Fruit fly (Drosophila melanogaster): Measurements from ENCODE around the gene CG11262.
A peak's percentile ranks its signal among the peaks of the same experiment; 100 is the strongest.

The CG11262 gene

DNA sequence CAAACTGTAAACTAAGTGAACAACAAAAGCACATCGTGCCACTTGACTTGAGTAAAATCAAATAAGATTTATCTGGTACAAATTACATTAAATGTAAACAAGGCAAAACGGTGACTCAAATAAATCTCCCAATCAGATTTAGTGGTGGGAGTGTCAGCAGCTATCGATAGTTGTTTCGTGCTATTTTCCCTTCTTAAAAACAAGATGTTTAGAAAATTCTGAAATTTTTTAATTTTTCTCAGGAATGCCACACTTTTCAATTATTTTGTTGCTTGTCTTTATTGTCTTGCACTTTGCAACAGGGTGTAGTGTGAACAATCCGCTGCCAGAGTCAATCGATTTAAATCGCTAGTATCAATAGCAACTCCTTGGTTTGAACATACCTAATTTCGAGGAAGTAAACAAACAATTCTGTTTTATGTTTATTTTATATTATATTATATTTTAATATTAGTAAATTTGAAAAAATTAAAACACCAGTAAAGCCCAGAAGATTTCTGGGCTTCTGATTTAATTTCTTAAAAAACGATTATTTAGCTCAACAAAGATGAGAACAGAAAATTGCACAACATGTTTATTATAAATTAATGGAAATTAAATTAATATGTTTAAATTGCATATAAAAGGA, 20.4 kb downstream of the CG11262 start, which contains the start of gene MICAL-like:
Gene MICAL-like, minus strand, starts transcription at position 138 of the 628 bp plus-strand sequence.
- no peak for TF ChIP-seq dsf (GFP tag; optimal IDR thresholded peaks at IDR 0.05; ENCODE audit: borderline replicate concordance)
- no peak for TF ChIP-seq Dfd (GFP tag; optimal IDR thresholded peaks at IDR 0.05)
- no peak for TF ChIP-seq Hr78 (GFP tag; optimal IDR thresholded peaks at IDR 0.05)
- peak; percentile 56 for TF ChIP-seq rgr (GFP tag; optimal IDR thresholded peaks at IDR 0.05)
- TF ChIP-seq lola (GFP tag; optimal IDR thresholded peaks at IDR 0.05) = no peak
- TF ChIP-seq HLH106 (tag; optimal IDR thresholded peaks at IDR 0.05) = peak; percentile 27
- no peak for TF ChIP-seq br (GFP tag; optimal IDR thresholded peaks at IDR 0.05)
- TF ChIP-seq Jra (GFP tag; optimal IDR thresholded peaks at IDR 0.05) = peak; percentile 75
- peak; percentile 74 for TF ChIP-seq tai (GFP tag; optimal IDR thresholded peaks at IDR 0.05)
- peak; percentile 33 for TF ChIP-seq psq (GFP tag; optimal IDR thresholded peaks at IDR 0.05)
- no peak for TF ChIP-seq Myc (optimal IDR thresholded peaks at IDR 0.05)
- no peak for TF ChIP-seq jim (GFP tag; optimal IDR thresholded peaks at IDR 0.05)
- TF ChIP-seq foxo (GFP tag; optimal IDR thresholded peaks at IDR 0.05) = no peak
- no peak for TF ChIP-seq fru (GFP tag; optimal IDR thresholded peaks at IDR 0.05)
- peak; percentile 35 for TF ChIP-seq Hr83 (GFP tag; optimal IDR thresholded peaks at IDR 0.05; ENCODE audit: poor library complexity, severe bottlenecking)
- TF ChIP-seq brk (GFP tag; optimal IDR thresholded peaks at IDR 0.05) = peak; percentile 59
- peak; percentile 61 for TF ChIP-seq Hnf4 (GFP tag; optimal IDR thresholded peaks at IDR 0.05)
- TF ChIP-seq ey (GFP tag; optimal IDR thresholded peaks at IDR 0.05) = peak; percentile 8
- TF ChIP-seq Rel (GFP tag; optimal IDR thresholded peaks at IDR 0.05) = no peak
- TF ChIP-seq Rel (tag; optimal IDR thresholded peaks at IDR 0.05) = no peak
- TF ChIP-seq woc (GFP tag; optimal IDR thresholded peaks at IDR 0.05) = peak; percentile 19
- TF ChIP-seq GATAd (GFP tag; optimal IDR thresholded peaks at IDR 0.05) = peak; percentile 8

- TF ChIP-seq CrebA (GFP tag; optimal IDR thresholded peaks at IDR 0.05; ENCODE audit: borderline replicate concordance) (no peak), rgr (GFP tag; optimal IDR thresholded peaks at IDR 0.05) (peak; percentile 70), jim (GFP tag; optimal IDR thresholded peaks at IDR 0.05) (no peak), N (GFP tag; optimal IDR thresholded peaks at IDR 0.05) (no peak), psq (GFP tag; optimal IDR thresholded peaks at IDR 0.05) (peak; percentile 46), tai (GFP tag; optimal IDR thresholded peaks at IDR 0.05) (peak; percentile 65), br (GFP tag; optimal IDR thresholded peaks at IDR 0.05) (peak; percentile 68), OdsH (GFP tag; optimal IDR thresholded peaks at IDR 0.05) (peak; percentile 49), foxo (GFP tag; optimal IDR thresholded peaks at IDR 0.05) (peak in 1 of 2 experiments; percentile 80), Myc (optimal IDR thresholded peaks at IDR 0.05) (peak; percentile 5), Dif (GFP tag; optimal IDR thresholded peaks at IDR 0.05; ENCODE audit: partially characterized antibody) (no peak), sage (GFP tag; optimal IDR thresholded peaks at IDR 0.05) (peak; percentile 60), Mio (GFP tag; optimal IDR thresholded peaks at IDR 0.05) (no peak), Jra (GFP tag; optimal IDR thresholded peaks at IDR 0.05) (no peak), fru (GFP tag; optimal IDR thresholded peaks at IDR 0.05) (peak; percentile 70), Hr83 (GFP tag; optimal IDR thresholded peaks at IDR 0.05; ENCODE audit: poor library complexity, severe bottlenecking) (peak; percentile 86), Sp1 (GFP tag; optimal IDR thresholded peaks at IDR 0.05) (peak; percentile 81), Abd-B (GFP tag; optimal IDR thresholded peaks at IDR 0.05) (no peak), dmrt93B (GFP tag; optimal IDR thresholded peaks at IDR 0.05) (no peak), HLH106 (tag; optimal IDR thresholded peaks at IDR 0.05) (peak; percentile 84), CG9705 (GFP tag; optimal IDR thresholded peaks at IDR 0.05) (peak; percentile 82), CG32264 (GFP tag; optimal IDR thresholded peaks at IDR 0.05) (peak; percentile 36), usp (GFP tag; optimal IDR thresholded peaks at IDR 0.05) (no peak), Hnf4 (GFP tag; optimal IDR thresholded peaks at IDR 0.05) (peak; percentile 79), Hr78 (GFP tag; optimal IDR thresholded peaks at IDR 0.05) (no peak), sv (GFP tag; optimal IDR thresholded peaks at IDR 0.05) (peak; percentile 38), dsf (GFP tag; optimal IDR thresholded peaks at IDR 0.05; ENCODE audit: borderline replicate concordance) (no peak), woc (GFP tag; optimal IDR thresholded peaks at IDR 0.05) (peak; percentile 59), Vsx2 (GFP tag; optimal IDR thresholded peaks at IDR 0.05; ENCODE audit: partially characterized antibody) (no peak), brk (GFP tag; optimal IDR thresholded peaks at IDR 0.05) (peak; percentile 21), lola (GFP tag; optimal IDR thresholded peaks at IDR 0.05) (no peak), GATAd (GFP tag; optimal IDR thresholded peaks at IDR 0.05) (no peak), h (GFP tag; optimal IDR thresholded peaks at IDR 0.05) (peak; percentile 77), ey (GFP tag; optimal IDR thresholded peaks at IDR 0.05) (peak; percentile 67), Rel (GFP tag; optimal IDR thresholded peaks at IDR 0.05) (no peak), Rel (tag; optimal IDR thresholded peaks at IDR 0.05) (peak; percentile 41)
These were observed 21.0 kb downstream of the CG11262 start, which contains the start of gene CG11267 for dm6 chr3L:13015823-13016465. TSS of gene CG11267 (plus strand) at chr3L:13016050.
